Worm (Caenorhabditis elegans): ENCODE measurements around the gene W06D11.2.

The W06D11.2 gene

DNA sequence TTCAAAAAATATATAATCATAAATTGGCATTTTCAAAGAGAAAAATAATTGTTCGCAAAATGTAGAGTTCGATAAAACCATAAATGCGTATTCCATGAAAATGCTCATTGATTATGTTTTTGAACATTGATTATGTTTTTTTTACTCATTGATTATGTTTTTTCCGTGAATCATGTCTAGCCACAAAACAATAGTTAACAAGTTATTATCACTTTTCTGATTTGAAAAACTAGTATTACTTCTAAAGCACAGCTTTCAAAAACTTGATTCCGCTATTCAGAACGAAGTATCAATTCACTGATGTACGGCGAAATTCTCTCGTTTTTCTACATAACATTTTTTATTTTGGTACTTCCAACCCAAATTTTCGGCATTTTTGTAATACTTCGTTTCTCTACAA lies 39.3 kb upstream of the W06D11.2 start, which contains the start of gene srd-48:
Gene srd-48, plus strand, starts transcription at position 301 of the 400 bp plus-strand sequence.
- TF ChIP-seq sptf-1 (tag; optimal IDR thresholded peaks at IDR 0.05) (no peak), ztf-11 (tag; optimal IDR thresholded peaks at IDR 0.05) (no peak), drap-1 (GFP tag; optimal IDR thresholded peaks at IDR 0.05) (no peak), ces-1 (GFP tag; optimal IDR thresholded peaks at IDR 0.05) (no peak), sem-2 (GFP tag; optimal IDR thresholded peaks at IDR 0.05) (no peak), unc-62 (GFP tag; optimal IDR thresholded peaks at IDR 0.05) (no peak), mls-2 (tag; optimal IDR thresholded peaks at IDR 0.05) (no peak), ceh-43 (GFP tag; optimal IDR thresholded peaks at IDR 0.05) (no peak), pha-4 (tag; optimal IDR thresholded peaks at IDR 0.05) (no peak), unc-120 (tag; optimal IDR thresholded peaks at IDR 0.05; ENCODE audit: poor library complexity, severe bottlenecking) (no peak), ham-2 (GFP tag; optimal IDR thresholded peaks at IDR 0.05) (no peak), elt-3 (tag; optimal IDR thresholded peaks at IDR 0.05) (no peak), lin-13 (tag; optimal IDR thresholded peaks at IDR 0.05) (no peak), unc-39 (tag; optimal IDR thresholded peaks at IDR 0.05) (no peak), lin-32 (GFP tag; optimal IDR thresholded peaks at IDR 0.05) (no peak), flh-1 (GFP tag; optimal IDR thresholded peaks at IDR 0.05) (no peak), mep-1 (tag; optimal IDR thresholded peaks at IDR 0.05) (no peak), zip-8 (tag; optimal IDR thresholded peaks at IDR 0.05) (no peak)

DNA sequence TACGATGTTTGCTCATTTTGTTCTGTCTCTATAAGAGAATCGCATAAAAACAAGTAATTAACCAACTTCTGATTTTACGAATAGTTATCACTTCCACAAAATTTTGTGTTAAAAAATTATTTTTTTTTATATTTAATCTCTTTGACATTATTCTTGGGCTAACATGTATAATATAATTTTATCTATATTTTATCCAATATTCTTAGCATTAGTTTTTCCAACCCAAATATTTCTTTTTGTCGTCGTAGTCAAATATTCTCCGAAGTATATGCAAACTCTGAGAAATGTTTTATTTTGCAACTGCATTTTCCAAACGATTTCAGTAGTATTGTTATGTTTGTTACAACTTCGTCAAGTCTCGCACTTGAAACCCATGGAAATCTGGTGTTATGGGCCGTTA lies 36.9 kb upstream of the W06D11.2 start, which contains the start of gene srd-47:
Gene srd-47, plus strand, starts transcription at position 164 of the 400 bp plus-strand sequence.
- TF ChIP-seq sptf-1 (tag; optimal IDR thresholded peaks at IDR 0.05) (no peak), elt-3 (tag; optimal IDR thresholded peaks at IDR 0.05) (no peak), mep-1 (tag; optimal IDR thresholded peaks at IDR 0.05) (no peak), cnd-1 (tag; optimal IDR thresholded peaks at IDR 0.05) (no peak), blmp-1 (tag; optimal IDR thresholded peaks at IDR 0.05) (no peak), lin-13 (tag; optimal IDR thresholded peaks at IDR 0.05) (no peak), nhr-12 (tag; optimal IDR thresholded peaks at IDR 0.05) (no peak), drap-1 (GFP tag; optimal IDR thresholded peaks at IDR 0.05) (no peak), lin-32 (GFP tag; optimal IDR thresholded peaks at IDR 0.05) (no peak), nhr-2 (tag; optimal IDR thresholded peaks at IDR 0.05) (no peak), hlh-1 (tag; optimal IDR thresholded peaks at IDR 0.05) (no peak), sem-2 (GFP tag; optimal IDR thresholded peaks at IDR 0.05) (no peak), ztf-11 (tag; optimal IDR thresholded peaks at IDR 0.05) (no peak), pha-4 (tag; optimal IDR thresholded peaks at IDR 0.05) (no peak), nhr-237 (tag; optimal IDR thresholded peaks at IDR 0.05) (no peak), bed-3 (GFP tag; optimal IDR thresholded peaks at IDR 0.05) (no peak), nhr-76 (tag; optimal IDR thresholded peaks at IDR 0.05) (no peak)

DNA sequence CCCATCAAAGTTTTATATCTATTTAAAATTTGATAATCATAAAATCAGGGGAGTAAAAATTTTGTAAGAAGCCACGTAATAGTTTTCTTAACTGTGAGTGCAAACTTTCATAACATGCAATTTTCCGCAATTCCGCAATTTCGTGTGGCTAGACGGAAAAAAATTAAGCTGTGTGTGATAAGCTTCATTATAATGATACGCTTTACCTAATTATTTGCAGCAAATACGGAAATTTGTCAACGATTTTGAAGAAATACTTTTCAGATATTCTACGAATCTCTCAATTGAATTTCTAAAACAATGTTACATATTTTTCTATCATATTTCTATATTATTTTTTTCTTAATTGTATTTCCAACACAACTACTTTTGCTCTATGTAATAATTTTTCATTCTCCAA lies 35.3 kb upstream of the W06D11.2 start, which contains the start of gene srd-46:
Gene srd-46, plus strand, starts transcription at position 301 of the 400 bp plus-strand sequence.
- TF ChIP-seq ham-2 (GFP tag; optimal IDR thresholded peaks at IDR 0.05) = no peak
- TF ChIP-seq ceh-83 (GFP tag; optimal IDR thresholded peaks at IDR 0.05) = no peak
- TF ChIP-seq sem-2 (GFP tag; optimal IDR thresholded peaks at IDR 0.05) = no peak
- no peak for TF ChIP-seq ztf-11 (tag; optimal IDR thresholded peaks at IDR 0.05)
- TF ChIP-seq tbx-8 (GFP tag; optimal IDR thresholded peaks at IDR 0.05) = no peak
- no peak for TF ChIP-seq lin-13 (tag; optimal IDR thresholded peaks at IDR 0.05)
- no peak for TF ChIP-seq ces-1 (GFP tag; optimal IDR thresholded peaks at IDR 0.05)
- no peak for TF ChIP-seq sptf-1 (tag; optimal IDR thresholded peaks at IDR 0.05)
- TF ChIP-seq flh-1 (GFP tag; optimal IDR thresholded peaks at IDR 0.05) = no peak
- TF ChIP-seq snpc-4 (tag; optimal IDR thresholded peaks at IDR 0.05) = no peak
- TF ChIP-seq nhr-237 (tag; optimal IDR thresholded peaks at IDR 0.05) = no peak
- TF ChIP-seq cnd-1 (tag; optimal IDR thresholded peaks at IDR 0.05) = no peak
- TF ChIP-seq drap-1 (GFP tag; optimal IDR thresholded peaks at IDR 0.05) = no peak
- TF ChIP-seq pha-4 (tag; optimal IDR thresholded peaks at IDR 0.05) = no peak
- no peak for TF ChIP-seq lin-32 (GFP tag; optimal IDR thresholded peaks at IDR 0.05)
- TF ChIP-seq unc-62 (GFP tag; optimal IDR thresholded peaks at IDR 0.05) = no peak
- no peak for TF ChIP-seq elt-1 (tag; optimal IDR thresholded peaks at IDR 0.05; ENCODE audit: borderline replicate concordance, insufficient read depth)
- no peak for TF ChIP-seq bed-3 (GFP tag; optimal IDR thresholded peaks at IDR 0.05)
- no peak for TF ChIP-seq unc-39 (tag; optimal IDR thresholded peaks at IDR 0.05)

DNA sequence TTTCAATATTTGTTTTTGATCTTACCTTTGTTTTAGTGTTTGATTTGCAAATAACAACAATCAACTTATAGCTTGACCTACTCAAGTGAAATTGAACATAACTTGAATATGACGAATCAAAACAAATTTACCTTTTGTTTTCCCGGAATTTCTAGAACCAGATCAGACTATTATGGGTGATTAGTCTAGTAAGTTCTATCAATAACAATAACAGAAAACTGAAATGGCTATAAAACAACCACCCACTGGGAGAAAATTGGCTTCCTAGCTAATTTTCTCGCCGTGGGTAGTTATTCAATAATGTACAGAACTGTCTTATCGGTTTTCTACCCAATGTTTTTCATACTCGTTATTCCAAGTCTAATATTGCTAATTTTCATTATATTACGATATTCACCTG lies 32.1 kb upstream of the W06D11.2 start, which contains the start of gene srd-45:
Gene srd-45, plus strand, starts transcription at position 301 of the 400 bp plus-strand sequence.
- TF ChIP-seq cnd-1 (tag; optimal IDR thresholded peaks at IDR 0.05) (no peak), nhr-28 (tag; optimal IDR thresholded peaks at IDR 0.05) (no peak), sptf-1 (tag; optimal IDR thresholded peaks at IDR 0.05) (no peak), M03D4.4 (tag; optimal IDR thresholded peaks at IDR 0.05) (no peak), ceh-39 (tag; optimal IDR thresholded peaks at IDR 0.05) (no peak), ces-1 (GFP tag; optimal IDR thresholded peaks at IDR 0.05) (no peak), unc-120 (tag; optimal IDR thresholded peaks at IDR 0.05; ENCODE audit: poor library complexity, severe bottlenecking) (no peak), flh-1 (GFP tag; optimal IDR thresholded peaks at IDR 0.05) (no peak), mep-1 (tag; optimal IDR thresholded peaks at IDR 0.05) (no peak), lin-32 (GFP tag; optimal IDR thresholded peaks at IDR 0.05) (no peak), pha-4 (tag; optimal IDR thresholded peaks at IDR 0.05) (no peak), unc-39 (tag; optimal IDR thresholded peaks at IDR 0.05) (no peak), ztf-11 (tag; optimal IDR thresholded peaks at IDR 0.05) (no peak), ham-2 (GFP tag; optimal IDR thresholded peaks at IDR 0.05) (no peak), mls-2 (tag; optimal IDR thresholded peaks at IDR 0.05) (no peak)
